Worm (Caenorhabditis elegans) whole organism, late embryonic: ENCODE data around the gene srxa-10.

Experiments
- elt-2 ChIP-seq: sonication (generic microtip); optimal IDR thresholded peaks from 2 replicates; lab custom pipeline; 2016; ENCODE audit warnings: missing genetic modification reagents, missing genetic modification characterization, missing compliant biosample characterization
- eyg-1 ChIP-seq: sonication (generic microtip); optimal IDR thresholded peaks from 2 replicates; lab custom pipeline; 2016; ENCODE audit warnings: missing genotype, missing genetic modification characterization, missing compliant biosample characterization
- fkh-10 ChIP-seq: fragments of 150-350 bp; optimal IDR thresholded peaks from 2 replicates; lab custom pipeline; 2014; ENCODE audit warnings: missing biosample characterization, missing genetic modification reagents, missing genetic modification characterization
- hlh-8 ChIP-seq: sonication (generic microtip); optimal IDR thresholded peaks from 2 replicates; lab custom pipeline; 2016; ENCODE audit warnings: missing genotype, missing genetic modification characterization, missing compliant biosample characterization
- nhr-11 ChIP-seq: fragments of 150-350 bp; optimal IDR thresholded peaks from 2 replicates; lab custom pipeline; 2014; ENCODE audit warnings: missing biosample characterization, missing genetic modification characterization
- pha-2 ChIP-seq: sonication (generic microtip); optimal IDR thresholded peaks from 2 replicates; lab custom pipeline; 2017; ENCODE audit warnings: mild to moderate bottlenecking, missing genetic modification characterization, missing compliant biosample characterization
- pha-4 ChIP-seq: fragments of 150-350 bp; optimal IDR thresholded peaks from 2 replicates; lab custom pipeline; 2018; ENCODE audit warnings: missing biosample characterization, missing genetic modification reagents, missing genetic modification characterization
- ttx-3 ChIP-seq: sonication (generic microtip); optimal IDR thresholded peaks from 2 replicates; lab custom pipeline; 2016; ENCODE audit warnings: missing genetic modification reagents, missing genetic modification characterization, missing compliant biosample characterization

- TF ChIP-seq ttx-3 (tag; lab: Kevin White, UChicago) = no peak
- no peak for TF ChIP-seq pha-4 (tag; lab: Kevin White, UChicago)
- no peak for TF ChIP-seq pha-2 (tag; lab: Kevin White, UChicago)
- TF ChIP-seq elt-2 (tag; lab: Kevin White, UChicago) = peak; percentile 18
- no peak for TF ChIP-seq eyg-1 (tag; lab: Kevin White, UChicago)
- TF ChIP-seq fkh-10 (GFP tag; lab: Kevin White, UChicago) = no peak
- TF ChIP-seq nhr-11 = no peak
- no peak for TF ChIP-seq hlh-8 (tag; lab: Kevin White, UChicago)
These were observed 20.8 kb upstream of the srxa-10 start, which contains the start of gene cnx-1 for ce11 chrIII:9817087-9817612.
